Fruit fly (Drosophila melanogaster): ENCODE data around the gene CG3402.
A peak's percentile ranks its signal among the peaks of the same experiment; 100 is the strongest.

CG3402 gene

DNA sequence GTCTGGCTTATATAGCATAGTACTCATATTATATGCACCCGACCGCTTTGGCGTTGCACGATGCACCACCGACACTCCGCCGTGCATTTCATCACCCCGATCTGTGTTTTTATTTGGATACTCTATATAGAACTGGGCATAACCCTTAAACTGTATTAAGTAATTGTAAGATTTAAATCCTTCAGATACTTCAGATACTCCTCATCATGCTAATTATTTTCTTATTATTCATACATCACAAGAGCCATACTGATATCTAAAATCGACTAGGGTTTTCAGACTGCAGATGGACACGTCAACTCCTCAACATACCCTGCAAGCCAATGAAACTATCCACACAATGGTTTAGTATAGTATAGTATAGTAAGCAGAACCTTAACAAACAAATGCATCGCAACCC is 29.1 kb downstream of the CG3402 start (continued):
- no peak for TF ChIP-seq CG4854 (GFP tag; optimal IDR thresholded peaks at IDR 0.05)
- TF ChIP-seq CG17359 (tag; optimal IDR thresholded peaks at IDR 0.05), result peak; percentile 44
- no peak for TF ChIP-seq CG10209 (GFP tag; optimal IDR thresholded peaks at IDR 0.05)
- no peak for TF ChIP-seq CG13296 (GFP tag; optimal IDR thresholded peaks at IDR 0.05)
- TF ChIP-seq CG2199 (GFP tag; IDR thresholded peaks at IDR 0.05), result peak; percentile 61; the same call in 1 of the 3 replicates
- no peak for TF ChIP-seq CG7963 (GFP tag; IDR thresholded peaks at IDR 0.05; ENCODE audit: partially characterized antibody)
- no peak for TF ChIP-seq CG12155 (GFP tag; optimal IDR thresholded peaks at IDR 0.05)
- no peak for TF ChIP-seq kni (GFP tag; optimal IDR thresholded peaks at IDR 0.05)
- 0 out of 2 replicates have a peak, but pooled peaks have one; percentile 15 for TF ChIP-seq CG10959 (GFP tag; IDR thresholded peaks at IDR 0.05)
- no peak for TF ChIP-seq CG4282 (GFP tag; optimal IDR thresholded peaks at IDR 0.05)
- no peak for TF ChIP-seq Stat92E (GFP tag; optimal IDR thresholded peaks at IDR 0.05)
- no peak for TF ChIP-seq hbn (GFP tag; IDR thresholded peaks at IDR 0.05; ENCODE audit: partially characterized antibody)
- TF ChIP-seq CG32772 (GFP tag; IDR thresholded peaks at IDR 0.05), result peak; percentile 45; the same call in 1 of the 2 replicates
- peak; percentile 55 for TF ChIP-seq Ptx1 (GFP tag; IDR thresholded peaks at IDR 0.05)
- no peak for TF ChIP-seq Spps (tag; optimal IDR thresholded peaks at IDR 0.05)
- no peak for TF ChIP-seq toy (GFP tag; IDR thresholded peaks at IDR 0.05)
- peak; percentile 47 for TF ChIP-seq gem (tag; optimal IDR thresholded peaks at IDR 0.05)
- TF ChIP-seq zfh1 (GFP tag; IDR thresholded peaks at IDR 0.05), result peak; percentile 77
- no peak for TF ChIP-seq CG13123 (GFP tag; optimal IDR thresholded peaks at IDR 0.05)
- TF ChIP-seq Dek (tag; optimal IDR thresholded peaks at IDR 0.05), result no peak
- TF ChIP-seq Ravus (GFP tag; IDR thresholded peaks at IDR 0.05), result no peak
- TF ChIP-seq caup (GFP tag; optimal IDR thresholded peaks at IDR 0.05; ENCODE audit: severe bottlenecking), result no peak
- peak; percentile 34; the same call in 1 of the 2 replicates for TF ChIP-seq CG4404 (GFP tag; IDR thresholded peaks at IDR 0.05)
- no peak for TF ChIP-seq pho (GFP tag; optimal IDR thresholded peaks at IDR 0.05)
- no peak for TF ChIP-seq CG1233 (GFP tag; optimal IDR thresholded peaks at IDR 0.05)
- TF ChIP-seq insv (GFP tag; optimal IDR thresholded peaks at IDR 0.05), result no peak
- TF ChIP-seq CG7357 (GFP tag; IDR thresholded peaks at IDR 0.05), result no peak
- TF ChIP-seq ttk (GFP tag; IDR thresholded peaks at IDR 0.05), result 0 out of 2 replicates have a peak, but pooled peaks have one; percentile 20
- no peak for TF ChIP-seq Fer3 (tag; optimal IDR thresholded peaks at IDR 0.05)
- peak; percentile 37 for TF ChIP-seq CG15601 (tag; optimal IDR thresholded peaks at IDR 0.05)
- no peak for TF ChIP-seq gcm2 (GFP tag; optimal IDR thresholded peaks at IDR 0.05)
- TF ChIP-seq slbo (GFP tag; IDR thresholded peaks at IDR 0.05), result no peak
- no peak for TF ChIP-seq Hr3 (GFP tag; optimal IDR thresholded peaks at IDR 0.05)
- TF ChIP-seq CG2202 (tag; optimal IDR thresholded peaks at IDR 0.05), result no peak
- TF ChIP-seq CG13775 (GFP tag; optimal IDR thresholded peaks at IDR 0.05), result no peak
- TF ChIP-seq CG1602 (GFP tag; optimal IDR thresholded peaks at IDR 0.05), result no peak
- no peak for TF ChIP-seq psq (GFP tag; optimal IDR thresholded peaks at IDR 0.05)
- no peak for TF ChIP-seq repo (GFP tag; optimal IDR thresholded peaks at IDR 0.05)
- TF ChIP-seq ci (GFP tag; IDR thresholded peaks at IDR 0.05), result peak; percentile 55; the same call in 1 of the 3 replicates
- TF ChIP-seq otp (GFP tag; IDR thresholded peaks at IDR 0.05), result no peak
- no peak for TF ChIP-seq her (GFP tag; optimal IDR thresholded peaks at IDR 0.05)
- no peak for TF ChIP-seq luna (GFP tag; optimal IDR thresholded peaks at IDR 0.05)
- no peak for TF ChIP-seq CG2875 (GFP tag; optimal IDR thresholded peaks at IDR 0.05)
- peak; percentile 18 for TF ChIP-seq unpg (GFP tag; optimal IDR thresholded peaks at IDR 0.05)
- no peak for TF ChIP-seq eyg (GFP tag; optimal IDR thresholded peaks at IDR 0.05)
- TF ChIP-seq yki (optimal IDR thresholded peaks at IDR 0.05), result no peak
- no peak for TF ChIP-seq zf30C (GFP tag; optimal IDR thresholded peaks at IDR 0.05)
- TF ChIP-seq CG2889 (GFP tag; IDR thresholded peaks at IDR 0.05), result no peak
- peak; percentile 70 for TF ChIP-seq CG2712 (tag; optimal IDR thresholded peaks at IDR 0.05)
- TF ChIP-seq pb (GFP tag; optimal IDR thresholded peaks at IDR 0.05), result no peak
- no peak for TF ChIP-seq disco-r (GFP tag; optimal IDR thresholded peaks at IDR 0.05)
- no peak for TF ChIP-seq CG10321 (GFP tag; IDR thresholded peaks at IDR 0.05)

Measured in whole organism, embryonic.